Fruit fly (Drosophila melanogaster) Kc167 (cell line): ENCODE measurements around the gene CLIP-190.

ENCODE experiments used
- Sin3A ChIP-seq: fragments of >200 bp; optimal IDR thresholded peaks from 2 replicates; lab custom pipeline; 2018; ENCODE audit warnings: missing external identifiers
- h ChIP-seq: fragments of >200 bp; optimal IDR thresholded peaks from 3 replicates; lab custom pipeline; 2018; ENCODE audit warnings: missing external identifiers
- ttk ChIP-seq: sonication (Bioruptor generic); optimal IDR thresholded peaks from 2 replicates; lab custom pipeline; 2017; ENCODE audit warnings: missing external identifiers

DNA sequence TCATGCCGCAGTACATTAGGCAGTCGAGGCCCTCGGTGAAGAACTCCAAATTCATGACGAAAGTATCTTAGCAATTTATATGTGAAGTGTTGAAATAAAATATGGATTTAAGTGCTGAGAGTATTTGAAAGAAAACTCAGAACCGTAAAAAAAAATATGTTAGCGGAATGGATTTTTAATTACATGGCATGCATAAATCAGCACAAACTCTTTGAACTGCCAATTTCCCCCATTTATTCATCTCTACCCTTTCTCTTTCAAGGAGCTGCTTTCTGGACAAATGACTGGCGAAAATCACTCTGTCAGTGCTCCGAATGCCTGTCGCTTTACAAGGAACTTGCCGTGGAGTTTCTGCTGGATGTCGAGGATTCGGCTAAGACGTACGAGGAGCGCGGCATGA lies 28.0 kb downstream of the CLIP-190 start, which contains the start of gene Rsph9:
- TF ChIP-seq h (lab: Kevin White, UChicago) (no peak), Sin3A (no peak), ttk (lab: Kevin White, UChicago) (no peak)
